Worm (Caenorhabditis elegans): ENCODE results near the gene pho-8.

ce11 chrV:11846969-11847368 lies 13.6 kb downstream of the pho-8 start:
- TF ChIP-seq ccch-3 (GFP tag; optimal IDR thresholded peaks at IDR 0.05) (no peak), unc-62 (GFP tag; optimal IDR thresholded peaks at IDR 0.05) (no peak), tbp1 (GFP tag; optimal IDR thresholded peaks at IDR 0.05) (no peak), snpc-1.3 (tag; optimal IDR thresholded peaks at IDR 0.05; ENCODE audit: insufficient read depth) (no peak), die-1 (tag; optimal IDR thresholded peaks at IDR 0.05) (no peak), nhr-90 (tag; optimal IDR thresholded peaks at IDR 0.05) (no peak), ZK185.1 (tag; optimal IDR thresholded peaks at IDR 0.05; ENCODE audit: poor library complexity, severe bottlenecking) (no peak), F55B11.4 (tag; optimal IDR thresholded peaks at IDR 0.05; ENCODE audit: borderline replicate concordance, insufficient read depth) (no peak), lsy-27 (tag; optimal IDR thresholded peaks at IDR 0.05; ENCODE audit: borderline replicate concordance, insufficient read depth) (no peak), pha-4 (tag; optimal IDR thresholded peaks at IDR 0.05) (no peak)
